Worm (Caenorhabditis elegans): Measurements from ENCODE around the gene cest-10.
A peak's percentile ranks its signal among the peaks of the same experiment; 100 is the strongest.

The cest-10 gene

DNA sequence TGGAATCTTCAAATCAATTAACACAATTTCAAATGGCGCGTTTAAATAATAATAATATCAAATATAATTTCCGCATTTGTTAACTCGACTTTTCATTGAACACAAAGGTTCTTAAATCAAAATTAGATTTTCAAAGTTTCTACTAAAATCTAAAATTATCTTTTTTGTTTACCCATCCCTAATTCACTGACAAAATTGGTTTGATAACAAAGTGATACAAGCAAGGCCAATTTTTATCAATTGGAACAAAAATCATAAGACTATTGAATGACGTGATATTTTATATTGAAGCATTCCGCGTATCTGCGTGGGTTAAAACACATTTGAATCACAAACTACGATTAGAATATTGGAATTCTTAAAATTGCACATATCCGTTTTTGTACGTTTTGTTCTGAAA, 10.1 kb downstream of the cest-10 start:
- TF ChIP-seq Y48G9A.11 (GFP tag; IDR thresholded peaks at IDR 0.05) (no peak), hlh-30 (tag; optimal IDR thresholded peaks at IDR 0.05; ENCODE audit: insufficient read depth) (peak; percentile 67), php-3 (GFP tag; IDR thresholded peaks at IDR 0.05) (no peak), Y5F2A.4 (GFP tag; optimal IDR thresholded peaks at IDR 0.05) (no peak), dmd-9 (GFP tag; IDR thresholded peaks at IDR 0.05) (no peak), ZK337.2 (GFP tag; IDR thresholded peaks at IDR 0.05) (no peak), lim-7 (GFP tag; IDR thresholded peaks at IDR 0.05) (no peak), ama-1 (optimal IDR thresholded peaks at IDR 0.05) (no peak), unc-39 (tag; optimal IDR thresholded peaks at IDR 0.05) (no peak), daf-8 (GFP tag; IDR thresholded peaks at IDR 0.05) (no peak), daf-16 (GFP tag; optimal IDR thresholded peaks at IDR 0.05) (peak in 1 of 2 experiments; percentile 36), daf-16 (tag; optimal IDR thresholded peaks at IDR 0.05) (peak; percentile 91), gei-8 (GFP tag; optimal IDR thresholded peaks at IDR 0.05) (no peak), F37D6.2 (tag; optimal IDR thresholded peaks at IDR 0.05) (no peak), mep-1 (tag; optimal IDR thresholded peaks at IDR 0.05) (no peak), ztf-11 (tag; optimal IDR thresholded peaks at IDR 0.05) (no peak), zag-1 (tag; optimal IDR thresholded peaks at IDR 0.05) (no peak), lin-29 (GFP tag; IDR thresholded peaks at IDR 0.05) (no peak), tag-97 (GFP tag; IDR thresholded peaks at IDR 0.05) (no peak), skn-1 (tag; optimal IDR thresholded peaks at IDR 0.05) (no peak), lin-15B (tag; optimal IDR thresholded peaks at IDR 0.05) (no peak), nhr-28 (tag; optimal IDR thresholded peaks at IDR 0.05) (peak; percentile 95), tra-1 (GFP tag; IDR thresholded peaks at IDR 0.05) (no peak), ctbp-1 (GFP tag; IDR thresholded peaks at IDR 0.05) (no peak), dmd-6 (GFP tag; IDR thresholded peaks at IDR 0.05) (peak; percentile 89), saeg-2 (GFP tag; IDR thresholded peaks at IDR 0.05) (no peak), madf-9 (GFP tag; conservative IDR thresholded peaks at IDR 0.05) (no peak), set-16 (GFP tag; IDR thresholded peaks at IDR 0.05) (no peak), ceh-44 (GFP tag; IDR thresholded peaks at IDR 0.05) (no peak), hmg-1.1 (GFP tag; IDR thresholded peaks at IDR 0.05) (no peak), spr-3 (GFP tag; optimal IDR thresholded peaks at IDR 0.05) (no peak), ceh-28 (tag; optimal IDR thresholded peaks at IDR 0.05) (no peak), daf-19 (GFP tag; conservative IDR thresholded peaks at IDR 0.05) (no peak), mdt-29 (GFP tag; IDR thresholded peaks at IDR 0.05) (no peak), zfp-2 (tag; optimal IDR thresholded peaks at IDR 0.05) (no peak), nhr-48 (tag; optimal IDR thresholded peaks at IDR 0.05) (peak; percentile 72), pqm-1 (tag; optimal IDR thresholded peaks at IDR 0.05) (peak; percentile 93), zip-11 (GFP tag; IDR thresholded peaks at IDR 0.05) (no peak), F10B5.3 (tag; optimal IDR thresholded peaks at IDR 0.05) (no peak), Y75B8A.6 (GFP tag; IDR thresholded peaks at IDR 0.05) (no peak), F49E8.2 (tag; optimal IDR thresholded peaks at IDR 0.05; ENCODE audit: borderline replicate concordance) (no peak), fos-1 (tag; optimal IDR thresholded peaks at IDR 0.05) (no peak), egl-43 (GFP tag; IDR thresholded peaks at IDR 0.05) (no peak), sdz-12 (GFP tag; optimal IDR thresholded peaks at IDR 0.05) (no peak), pha-4 (GFP tag; IDR thresholded peaks at IDR 0.05) (no peak), pha-4 (tag; optimal IDR thresholded peaks at IDR 0.05) (no peak), ceh-32 (tag; optimal IDR thresholded peaks at IDR 0.05; ENCODE audit: poor library complexity) (no peak), unc-130 (GFP tag; optimal IDR thresholded peaks at IDR 0.05) (no peak), F26F4.8 (GFP tag; conservative IDR thresholded peaks at IDR 0.05) (no peak), nhr-6 (tag; optimal IDR thresholded peaks at IDR 0.05) (no peak), aly-2 (tag; optimal IDR thresholded peaks at IDR 0.05) (no peak), rbr-2 (tag; optimal IDR thresholded peaks at IDR 0.05) (no peak), lin-39 (tag; optimal IDR thresholded peaks at IDR 0.05) (no peak), ceh-62 (tag; optimal IDR thresholded peaks at IDR 0.05) (no peak)
